Worm (Caenorhabditis elegans): ENCODE data around the gene Y6G8.5.

- TF ChIP-seq fos-1 (tag; optimal IDR thresholded peaks at IDR 0.05) (no peak), nhr-76 (tag; optimal IDR thresholded peaks at IDR 0.05) (no peak), nhr-237 (tag; optimal IDR thresholded peaks at IDR 0.05) (no peak), unc-62 (GFP tag; optimal IDR thresholded peaks at IDR 0.05 in 1 of 2) (no peak), unc-62 (tag; optimal IDR thresholded peaks at IDR 0.05) (no peak), daf-8 (GFP tag; IDR thresholded peaks at IDR 0.05) (no peak), mdl-1 (tag; optimal IDR thresholded peaks at IDR 0.05) (no peak), skn-1 (tag; optimal IDR thresholded peaks at IDR 0.05) (no peak)
Measured at ce11 chrV:17662260-17662659, 46.8 kb upstream of the Y6G8.5 start.

Measured in whole organism, L4 larva.